Worm (Caenorhabditis elegans) whole organism, L3 larva: ENCODE results near the gene ucp-4.

Experiments
- R02D3.7 ChIP-seq: fragments of 150-350 bp; optimal IDR thresholded peaks from 2 replicates; lab custom pipeline; 2014; ENCODE audit warnings: missing biosample characterization, missing genetic modification characterization
- ZK546.5 ChIP-seq: sonication (generic microtip); optimal IDR thresholded peaks from 2 replicates; lab custom pipeline; 2017; ENCODE audit warnings: missing biosample characterization, missing genetic modification characterization
- aly-2 ChIP-seq: fragments of 150-350 bp; optimal IDR thresholded peaks from 2 replicates; lab custom pipeline; 2014; ENCODE audit warnings: missing biosample characterization, missing genetic modification characterization
- ama-1 ChIP-seq: fragments of 150-350 bp; optimal IDR thresholded peaks from 2 replicates; lab custom pipeline; 2018
- ceh-16 ChIP-seq: sonication (generic microtip); optimal IDR thresholded peaks from 2 replicates; lab custom pipeline; 2017; ENCODE audit warnings: missing biosample characterization, missing genetic modification characterization
- ceh-28 ChIP-seq: fragments of 150-350 bp; optimal IDR thresholded peaks from 2 replicates; lab custom pipeline; 2014; ENCODE audit warnings: missing biosample characterization, missing genetic modification reagents, missing genetic modification characterization
- ceh-82 ChIP-seq: fragments of 150-350 bp; optimal IDR thresholded peaks from 2 replicates; lab custom pipeline; 2014; ENCODE audit warnings: missing biosample characterization, missing genetic modification characterization
- ceh-9 ChIP-seq: sonication (generic microtip); optimal IDR thresholded peaks from 2 replicates; lab custom pipeline; 2018; ENCODE audit warnings: missing biosample characterization, missing genetic modification characterization
- daf-12 ChIP-seq: fragments of 150-350 bp; optimal IDR thresholded peaks from 2 replicates; lab custom pipeline; 2014; ENCODE audit warnings: missing biosample characterization, missing genetic modification reagents, missing genetic modification characterization
- egl-27 ChIP-seq: sonication (generic microtip); optimal IDR thresholded peaks from 4 replicates; lab custom pipeline; 2017; ENCODE audit warnings: missing biosample characterization, missing genetic modification reagents, missing genetic modification characterization
- egl-5 ChIP-seq: fragments of 150-350 bp; optimal IDR thresholded peaks from 2 replicates; lab custom pipeline; 2017; ENCODE audit warnings: missing biosample characterization, missing genetic modification reagents, missing genetic modification characterization, inconsistent platforms
- elt-1 ChIP-seq: fragments of 150-350 bp; optimal IDR thresholded peaks from 2 replicates; lab custom pipeline; 2014; ENCODE audit warnings: missing biosample characterization, missing genetic modification characterization
- elt-2 ChIP-seq: sonication (generic microtip); optimal IDR thresholded peaks from 2 replicates; lab custom pipeline; 2016; ENCODE audit warnings: missing genetic modification reagents, mild to moderate bottlenecking, missing genetic modification characterization, missing compliant biosample characterization
- elt-3 ChIP-seq, 3 experiments: fragments of 150-350 bp in 1 of 3; sonication (generic microtip) in 2 of 3; optimal IDR thresholded peaks; 2 replicates in 2 of 3; 4 replicates in 1 of 3; lab custom pipeline; 2014 to 2017; ENCODE audit warnings: missing biosample characterization in 3 of 3, missing genetic modification characterization in 3 of 3
- eor-1 ChIP-seq, 2 experiments: fragments of 150-350 bp; optimal IDR thresholded peaks; 2 replicates each; lab custom pipeline; 2014 to 2018; ENCODE audit warnings: missing biosample characterization in 2 of 2, missing genetic modification characterization in 2 of 2
- fkh-10 ChIP-seq: sonication (generic microtip); optimal IDR thresholded peaks from 2 replicates; lab custom pipeline; 2017; ENCODE audit warnings: missing biosample characterization, missing genetic modification reagents, missing genetic modification characterization
- fkh-2 ChIP-seq: fragments of 150-350 bp; optimal IDR thresholded peaks from 2 replicates; lab custom pipeline; 2014; ENCODE audit warnings: missing biosample characterization, missing genetic modification reagents, missing genetic modification characterization
- fos-1 ChIP-seq: fragments of 150-350 bp; optimal IDR thresholded peaks from 2 replicates; lab custom pipeline; 2014; ENCODE audit warnings: missing biosample characterization, missing genetic modification characterization
- hmg-11 ChIP-seq: sonication (generic microtip); optimal IDR thresholded peaks from 2 replicates; lab custom pipeline; 2016; ENCODE audit warnings: missing genetic modification characterization, missing compliant biosample characterization
- jun-1 ChIP-seq: fragments of 150-350 bp; optimal IDR thresholded peaks from 2 replicates; lab custom pipeline; 2014; ENCODE audit warnings: missing biosample characterization, missing genetic modification reagents, missing genetic modification characterization
- lin-15B ChIP-seq: fragments of 150-350 bp; optimal IDR thresholded peaks from 2 replicates; lab custom pipeline; 2014; ENCODE audit warnings: missing biosample characterization, missing genetic modification characterization
- lin-39 ChIP-seq: fragments of 150-350 bp; optimal IDR thresholded peaks from 2 replicates; lab custom pipeline; 2018; ENCODE audit warnings: missing biosample characterization, missing genetic modification reagents, missing genetic modification characterization
- lsy-12 ChIP-seq: sonication (generic microtip); optimal IDR thresholded peaks from 2 replicates; lab custom pipeline; 2016; ENCODE audit warnings: mild to moderate bottlenecking, missing genetic modification characterization, missing compliant biosample characterization
- mdl-1 ChIP-seq: fragments of 150-350 bp; optimal IDR thresholded peaks from 2 replicates; lab custom pipeline; 2014; ENCODE audit warnings: missing biosample characterization, missing genetic modification characterization
- mml-1 ChIP-seq: fragments of 150-350 bp; sonication (generic microtip); optimal IDR thresholded peaks from 3 replicates; lab custom pipeline; 2014; ENCODE audit warnings: missing biosample characterization, missing genetic modification characterization
- nfya-1 ChIP-seq: sonication (generic microtip); optimal IDR thresholded peaks from 2 replicates; lab custom pipeline; 2017; ENCODE audit warnings: missing genetic modification characterization, mild to moderate bottlenecking, missing compliant biosample characterization, antibody characterized with exemption, moderate library complexity; ENCODE audit not compliant: insufficient read depth
- nhr-11 ChIP-seq: fragments of 150-350 bp; optimal IDR thresholded peaks from 2 replicates; lab custom pipeline; 2014; ENCODE audit warnings: missing biosample characterization, missing genetic modification characterization
- nhr-12 ChIP-seq: fragments of 150-350 bp; optimal IDR thresholded peaks from 2 replicates; lab custom pipeline; 2014; ENCODE audit warnings: missing biosample characterization, missing genetic modification characterization
- nhr-23 ChIP-seq: fragments of 150-350 bp; optimal IDR thresholded peaks from 2 replicates; lab custom pipeline; 2014; ENCODE audit warnings: missing biosample characterization, missing genetic modification reagents, missing genetic modification characterization
- nhr-237 ChIP-seq: fragments of 150-350 bp; optimal IDR thresholded peaks from 2 replicates; lab custom pipeline; 2014; ENCODE audit warnings: missing biosample characterization, missing genetic modification characterization
- nhr-25 ChIP-seq: sonication (generic microtip); optimal IDR thresholded peaks from 2 replicates; lab custom pipeline; 2017; ENCODE audit warnings: missing biosample characterization, missing genetic modification characterization
- nhr-28 ChIP-seq: fragments of 150-350 bp; optimal IDR thresholded peaks from 2 replicates; lab custom pipeline; 2014; ENCODE audit warnings: missing biosample characterization, missing genetic modification characterization
- nhr-43 ChIP-seq: sonication (generic microtip); optimal IDR thresholded peaks from 2 replicates; lab custom pipeline; 2016; ENCODE audit warnings: mild to moderate bottlenecking, missing genetic modification characterization, missing compliant biosample characterization; ENCODE audit not compliant: poor library complexity, severe bottlenecking
- nhr-67 ChIP-seq: fragments of 150-350 bp; optimal IDR thresholded peaks from 2 replicates; lab custom pipeline; 2014; ENCODE audit warnings: missing biosample characterization, missing genetic modification characterization
- nhr-76 ChIP-seq: fragments of 150-350 bp; sonication (generic microtip); optimal IDR thresholded peaks from 5 replicates; lab custom pipeline; 2014; ENCODE audit warnings: missing biosample characterization, missing genetic modification characterization
- nhr-77 ChIP-seq: fragments of 150-350 bp; optimal IDR thresholded peaks from 2 replicates; lab custom pipeline; 2014; ENCODE audit warnings: missing biosample characterization, missing genetic modification characterization
- pha-4 ChIP-seq: fragments of 150-350 bp; optimal IDR thresholded peaks from 2 replicates; lab custom pipeline; 2014; ENCODE audit warnings: missing biosample characterization, missing genetic modification reagents, missing genetic modification characterization
- pqm-1 ChIP-seq: fragments of 150-350 bp; optimal IDR thresholded peaks from 2 replicates; lab custom pipeline; 2017; ENCODE audit warnings: missing biosample characterization, missing genetic modification characterization, inconsistent platforms
- sea-2 ChIP-seq: fragments of 150-350 bp; sonication (generic microtip); optimal IDR thresholded peaks from 4 replicates; lab custom pipeline; 2014; ENCODE audit warnings: missing biosample characterization, missing genetic modification reagents, missing genetic modification characterization
- skn-1 ChIP-seq: fragments of 150-350 bp; optimal IDR thresholded peaks from 2 replicates; lab custom pipeline; 2014; ENCODE audit warnings: missing biosample characterization, missing genetic modification characterization
- snpc-4 ChIP-seq: fragments of 150-350 bp; optimal IDR thresholded peaks from 2 replicates; lab custom pipeline; 2014; ENCODE audit warnings: missing biosample characterization, missing genetic modification characterization
- tbx-2 ChIP-seq: sonication (generic microtip); optimal IDR thresholded peaks from 2 replicates; lab custom pipeline; 2016; ENCODE audit warnings: mild to moderate bottlenecking, missing genetic modification characterization, missing compliant biosample characterization
- unc-39 ChIP-seq: sonication (generic microtip); optimal IDR thresholded peaks from 4 replicates; lab custom pipeline; 2017; ENCODE audit warnings: missing biosample characterization, missing genetic modification characterization
- unc-62 ChIP-seq: fragments of 150-350 bp; sonication (generic microtip); optimal IDR thresholded peaks from 4 replicates; lab custom pipeline; 2014; ENCODE audit warnings: missing biosample characterization, missing genetic modification reagents, missing genetic modification characterization
- zag-1 ChIP-seq: fragments of 150-350 bp; optimal IDR thresholded peaks from 2 replicates; lab custom pipeline; 2014; ENCODE audit warnings: missing biosample characterization, missing genetic modification characterization
- ztf-11 ChIP-seq: fragments of 150-350 bp; optimal IDR thresholded peaks from 2 replicates; lab custom pipeline; 2014; ENCODE audit warnings: missing biosample characterization, missing genetic modification characterization
- ztf-4 ChIP-seq: fragments of 150-350 bp; optimal IDR thresholded peaks from 2 replicates; lab custom pipeline; 2014; ENCODE audit warnings: missing biosample characterization, missing genetic modification characterization

ucp-4 gene

ce11 chrV:9333316-9334048 lies 616 bp upstream of the ucp-4 start, which contains the start of gene acl-14:
TSS of gene acl-14 (minus strand) at chrV:9333631.
- TF ChIP-seq nhr-43 (tag; lab: Kevin White, UChicago) (peak; percentile 26), hmg-11 (tag; lab: Kevin White, UChicago) (no peak), elt-2 (peak; percentile 20)

ce11 chrV:9336462-9336861 lies 2.4 kb downstream of the ucp-4 start, which contains the start of gene coq-6:
TSS of gene coq-6 (plus strand) at chrV:9336762.
- no peak for TF ChIP-seq zag-1 (tag; lab: Kevin White, UChicago)
- no peak for TF ChIP-seq aly-2

ce11 chrV:9338452-9338851 lies 4.4 kb downstream of the ucp-4 start:
- TF ChIP-seq ceh-82 (tag; lab: Kevin White, UChicago) (no peak), elt-2 (peak; percentile 43), fkh-2 (tag; lab: Kevin White, UChicago) (no peak), lin-39 (no peak), nfya-1 (tag; lab: Kevin White, UChicago) (no peak), nhr-25 (peak; percentile 45), mml-1 (tag; lab: Kevin White, UChicago) (no peak), nhr-67 (tag; lab: Kevin White, UChicago) (no peak), nhr-77 (tag; lab: Kevin White, UChicago) (no peak), nhr-76 (no peak), egl-27 (no peak), ceh-9 (no peak), aly-2 (no peak), fos-1 (no peak), unc-39 (no peak), ama-1 (lab: Kevin White, UChicago) (peak; percentile 99), nhr-12 (tag; lab: Kevin White, UChicago) (no peak), mdl-1 (tag; lab: Kevin White, UChicago) (no peak), elt-3 (tag; optimal IDR thresholded peaks at IDR 0.05; lab: Kevin White, UChicago) (no peak), nhr-237 (tag; lab: Kevin White, UChicago) (no peak), ztf-4 (tag; lab: Kevin White, UChicago) (no peak), ceh-16 (tag; lab: Kevin White, UChicago) (no peak), skn-1 (no peak), nhr-11 (no peak), R02D3.7 (no peak), nhr-28 (tag; lab: Kevin White, UChicago) (no peak), eor-1 (tag; optimal IDR thresholded peaks at IDR 0.05; lab: Kevin White, UChicago) (no peak), pqm-1 (tag; lab: Kevin White, UChicago) (no peak), fkh-10 (GFP tag; lab: Kevin White, UChicago) (no peak), ZK546.5 (no peak), unc-62 (GFP tag; lab: Kevin White, UChicago) (no peak), lin-15B (no peak), elt-1 (tag; lab: Kevin White, UChicago) (no peak), ztf-11 (tag; lab: Kevin White, UChicago) (no peak), ceh-28 (tag; lab: Kevin White, UChicago) (no peak), egl-5 (tag; lab: Kevin White, UChicago) (no peak), nhr-23 (tag; lab: Kevin White, UChicago) (peak; percentile 49), nhr-43 (tag; lab: Kevin White, UChicago) (peak; percentile 75), snpc-4 (no peak), jun-1 (no peak), pha-4 (no peak), zag-1 (tag; lab: Kevin White, UChicago) (no peak), sea-2 (GFP tag; lab: Kevin White, UChicago) (no peak), lsy-12 (peak; percentile 78), daf-12 (tag; lab: Kevin White, UChicago) (no peak), hmg-11 (tag; lab: Kevin White, UChicago) (no peak), tbx-2 (no peak)
- TF ChIP-seq, all 47 proteins: peak for 6
